Fruit fly (Drosophila melanogaster) whole organism, prepupa: ENCODE data around the gene Mocs1.

Experiments used
- Blimp-1 ChIP-seq: fragments of 200-800 bp; sonication (Bioruptor generic); optimal IDR thresholded peaks from 3 replicates; lab custom pipeline; 2017; ENCODE audit warnings: missing biosample characterization, missing genetic modification characterization, mild to moderate bottlenecking, moderate library complexity, missing genetic modification reagents
- CG10631 ChIP-seq: fragments of 200-800 bp; sonication (Bioruptor generic); optimal IDR thresholded peaks from 2 replicates; lab custom pipeline; 2016; ENCODE audit warnings: missing biosample characterization, missing genetic modification characterization
- CG10669 ChIP-seq: fragments of 200-800 bp; sonication (Bioruptor generic); optimal IDR thresholded peaks from 3 replicates; lab custom pipeline; 2018; ENCODE audit warnings: missing biosample characterization, mild to moderate bottlenecking, missing genetic modification characterization, moderate library complexity
- CG11294 ChIP-seq: fragments of 200-800 bp; sonication (Bioruptor generic); IDR thresholded peaks from 2 replicates; pipeline ENCODE4 v1.3.6; 2022; ENCODE audit warnings: missing biosample characterization, missing genetic modification characterization
- CG11762 ChIP-seq: fragments of 200-800 bp; sonication (Bioruptor generic); optimal IDR thresholded peaks from 3 replicates; lab custom pipeline; 2016; ENCODE audit warnings: missing biosample characterization, missing genetic modification characterization; ENCODE audit not compliant: insufficient read depth
- CG16779 ChIP-seq: fragments of 200-800 bp; sonication (Bioruptor generic); optimal IDR thresholded peaks from 3 replicates; lab custom pipeline; 2017; ENCODE audit warnings: missing biosample characterization, mild to moderate bottlenecking, missing genetic modification characterization
- CG3032 ChIP-seq: fragments of 200-800 bp; optimal IDR thresholded peaks from 2 replicates; lab custom pipeline; 2019; ENCODE audit warnings: missing biosample characterization, mild to moderate bottlenecking, missing genetic modification characterization, moderate library complexity
- CG32006 ChIP-seq: fragments of 200-800 bp; sonication (Bioruptor generic); optimal IDR thresholded peaks from 3 replicates; lab custom pipeline; 2017; ENCODE audit warnings: missing biosample characterization, mild to moderate bottlenecking, missing genetic modification characterization
- CG4318 ChIP-seq: fragments of 200-800 bp; sonication (Bioruptor generic); optimal IDR thresholded peaks from 3 replicates; lab custom pipeline; 2017; ENCODE audit warnings: missing biosample characterization, mild to moderate bottlenecking, missing genetic modification characterization
- CG7368 ChIP-seq: fragments of 200-800 bp; sonication (Bioruptor generic); optimal IDR thresholded peaks from 3 replicates; lab custom pipeline; 2016; ENCODE audit warnings: missing biosample characterization, missing genetic modification characterization
- CG8632 ChIP-seq: fragments of 200-800 bp; sonication (Bioruptor generic); optimal IDR thresholded peaks from 3 replicates; lab custom pipeline; 2016; ENCODE audit warnings: missing biosample characterization, missing genetic modification characterization
- CG9139 ChIP-seq: fragments of 200-800 bp; sonication (Bioruptor generic); optimal IDR thresholded peaks from 3 replicates; lab custom pipeline; 2017; ENCODE audit warnings: missing biosample characterization, mild to moderate bottlenecking, missing genetic modification characterization
- Eip75B ChIP-seq: fragments of 200-800 bp; sonication (Bioruptor generic); optimal IDR thresholded peaks from 3 replicates; lab custom pipeline; 2016; ENCODE audit warnings: missing biosample characterization, missing genetic modification characterization
- Eip78C ChIP-seq: fragments of 200-800 bp; sonication (Bioruptor generic); peaks from one replicate; lab custom pipeline; 2016; ENCODE audit warnings: missing biosample characterization, missing genetic modification characterization
- Ets21C ChIP-seq: fragments of 200-800 bp; sonication (Bioruptor generic); optimal IDR thresholded peaks from 3 replicates; lab custom pipeline; 2016; ENCODE audit warnings: missing biosample characterization, missing genetic modification characterization
- Ets96B ChIP-seq: fragments of 200-800 bp; optimal IDR thresholded peaks from 2 replicates; lab custom pipeline; 2019; ENCODE audit warnings: missing biosample characterization, mild to moderate bottlenecking, missing genetic modification characterization, moderate library complexity
- Gug ChIP-seq: fragments of 200-800 bp; sonication (Bioruptor generic); IDR thresholded peaks from 2 replicates; pipeline ENCODE4 v1.3.6; 2022; ENCODE audit warnings: missing biosample characterization, missing genetic modification characterization
- Hr4 ChIP-seq: fragments of 200-800 bp; sonication (Bioruptor generic); optimal IDR thresholded peaks from 3 replicates; lab custom pipeline; 2016; ENCODE audit warnings: missing biosample characterization, missing genetic modification characterization
- Met ChIP-seq: fragments of 200-800 bp; sonication (Bioruptor generic); optimal IDR thresholded peaks from 3 replicates; lab custom pipeline; 2016; ENCODE audit warnings: missing biosample characterization, missing genetic modification characterization
- Sox102F ChIP-seq: fragments of 200-800 bp; sonication (Bioruptor generic); optimal IDR thresholded peaks from 2 replicates; lab custom pipeline; 2016; ENCODE audit warnings: missing biosample characterization, mild to moderate bottlenecking, missing genetic modification characterization
- Sox14 ChIP-seq: fragments of 200-800 bp; sonication (Bioruptor generic); optimal IDR thresholded peaks from 3 replicates; lab custom pipeline; 2016; ENCODE audit warnings: missing biosample characterization, missing genetic modification characterization
- acj6 ChIP-seq: fragments of 200-800 bp; sonication (Bioruptor generic); optimal IDR thresholded peaks from 3 replicates; lab custom pipeline; 2016; ENCODE audit warnings: missing biosample characterization, missing genetic modification characterization
- dac ChIP-seq: fragments of 200-800 bp; sonication (Bioruptor generic); optimal IDR thresholded peaks from 2 replicates; lab custom pipeline; 2017; ENCODE audit warnings: missing biosample characterization, mild to moderate bottlenecking, missing genetic modification characterization
- dsx ChIP-seq: fragments of 200-800 bp; optimal IDR thresholded peaks from 3 replicates; lab custom pipeline; 2019; ENCODE audit warnings: missing biosample characterization, mild to moderate bottlenecking, missing genetic modification characterization, moderate library complexity; ENCODE audit not compliant: poor library complexity, severe bottlenecking
- eg ChIP-seq: fragments of 200-800 bp; sonication (Bioruptor generic); IDR thresholded peaks from 3 replicates; pipeline ENCODE4 v1.3.6; 2022; ENCODE audit warnings: missing biosample characterization, missing genetic modification characterization
- fd59A ChIP-seq: fragments of 200-800 bp; sonication (Bioruptor generic); optimal IDR thresholded peaks from 2 replicates; lab custom pipeline; 2017; ENCODE audit warnings: missing biosample characterization, mild to moderate bottlenecking, missing genetic modification characterization, missing genetic modification reagents
- lz ChIP-seq: fragments of 200-800 bp; sonication (Bioruptor generic); optimal IDR thresholded peaks from 3 replicates; lab custom pipeline; 2016; ENCODE audit warnings: missing biosample characterization, missing genetic modification characterization
- net ChIP-seq: fragments of 200-800 bp; sonication (Bioruptor generic); optimal IDR thresholded peaks from 3 replicates; lab custom pipeline; 2016; ENCODE audit warnings: missing biosample characterization, missing genetic modification characterization
- pdm3 ChIP-seq: fragments of 200-800 bp; sonication (Bioruptor generic); optimal IDR thresholded peaks from 3 replicates; lab custom pipeline; 2016; ENCODE audit warnings: missing biosample characterization, missing genetic modification characterization
- salr ChIP-seq, 2 experiments: fragments of 200-800 bp; sonication (Bioruptor generic); optimal IDR thresholded peaks; 3 replicates each; lab custom pipeline; 2016 to 2018; ENCODE audit warnings: missing biosample characterization in 2 of 2, missing genetic modification characterization in 2 of 2, mild to moderate bottlenecking in 1 of 2
- topi ChIP-seq: fragments of 200-800 bp; sonication (Bioruptor generic); optimal IDR thresholded peaks from 3 replicates; lab custom pipeline; 2016; ENCODE audit warnings: missing biosample characterization, missing genetic modification characterization

Mocs1 gene

dm6 chr3L:11102930-11103329, 32.6 kb downstream of the Mocs1 start, which contains the start of gene Elo68alpha:
Gene Elo68alpha (minus strand): TSS chr3L:11103030.
- TF ChIP-seq lz (GFP tag; lab: Kevin White, UChicago) (no peak), Blimp-1 (GFP tag; lab: Kevin White, UChicago) (no peak), Sox14 (GFP tag; lab: Kevin White, UChicago) (no peak), dac (GFP tag; lab: Kevin White, UChicago) (no peak), fd59A (GFP tag; lab: Kevin White, UChicago) (no peak), dsx (GFP tag; lab: Kevin White, UChicago) (no peak), salr (GFP tag; optimal IDR thresholded peaks at IDR 0.05; lab: Kevin White, UChicago) (no peak), Gug (GFP tag; lab: Robert Waterston, UW) (no peak), CG11762 (GFP tag; lab: Kevin White, UChicago) (no peak), Eip78C (GFP tag; lab: Kevin White, UChicago) (no peak), CG4318 (GFP tag; lab: Kevin White, UChicago) (no peak), CG32006 (GFP tag; lab: Kevin White, UChicago) (no peak), CG8632 (GFP tag; lab: Kevin White, UChicago) (no peak), acj6 (no peak), eg (GFP tag; lab: Robert Waterston, UW) (no peak), Ets96B (tag; lab: Kevin White, UChicago) (no peak), topi (no peak), Hr4 (GFP tag; lab: Kevin White, UChicago) (no peak), CG9139 (GFP tag; lab: Kevin White, UChicago) (no peak), pdm3 (GFP tag; lab: Kevin White, UChicago) (no peak)
- TF ChIP-seq, all 60 proteins: peak for 0

dm6 chr3L:11103773-11104172, 33.4 kb downstream of the Mocs1 start, which contains the start of gene CG32071:
Gene CG32071 (minus strand): TSS chr3L:11103873.
- no peak for TF ChIP-seq CG10631

dm6 chr3L:11107432-11107831, 37.1 kb downstream of the Mocs1 start, which contains the start of gene CG32073:
Gene CG32073 (minus strand): TSS chr3L:11107582.
- TF ChIP-seq salr (GFP tag; optimal IDR thresholded peaks at IDR 0.05; lab: Kevin White, UChicago) (no peak), CG16779 (tag; lab: Kevin White, UChicago) (no peak), Hr4 (GFP tag; lab: Kevin White, UChicago) (no peak), CG11762 (GFP tag; lab: Kevin White, UChicago) (no peak), Sox14 (GFP tag; lab: Kevin White, UChicago) (no peak), CG11294 (GFP tag; lab: Robert Waterston, UW) (no peak), CG7368 (GFP tag; lab: Kevin White, UChicago) (no peak), fd59A (GFP tag; lab: Kevin White, UChicago) (no peak), CG10669 (GFP tag; lab: Kevin White, UChicago) (no peak), Met (GFP tag; lab: Kevin White, UChicago) (no peak), Ets21C (GFP tag; lab: Kevin White, UChicago) (no peak), Eip75B (no peak), eg (GFP tag; lab: Robert Waterston, UW) (no peak), CG3032 (tag; lab: Kevin White, UChicago) (no peak)

dm6 chr3L:11107935-11108334, 37.6 kb downstream of the Mocs1 start, which contains the start of gene CG12522:
Gene CG12522 (plus strand): TSS chr3L:11108235.
- no peak for TF ChIP-seq Sox14 (GFP tag; lab: Kevin White, UChicago)
- no peak for TF ChIP-seq net
- TF ChIP-seq CG4318 (GFP tag; lab: Kevin White, UChicago) = no peak
- no peak for TF ChIP-seq Sox102F (GFP tag; lab: Kevin White, UChicago)
- no peak for TF ChIP-seq Met (GFP tag; lab: Kevin White, UChicago)

- TF ChIP-seq Sox14 (GFP tag; lab: Kevin White, UChicago) (peak; percentile 6), dsx (GFP tag; lab: Kevin White, UChicago) (no peak)
Measured at dm6 chr3L:11109454-11109853, 39.1 kb downstream of the Mocs1 start, which contains the start of the genes CG34012 and emei. Gene CG34012 (minus strand): TSS chr3L:11109505. Gene emei (plus strand): TSS chr3L:11109690.
